Worm (Caenorhabditis elegans) whole organism, L3 larva: ENCODE data around the gene C13B4.1.
A peak's percentile ranks its signal among the peaks of the same experiment; 100 is the strongest.

Experiments used
- R02D3.7 ChIP-seq: fragments of 150-350 bp; optimal IDR thresholded peaks from 2 replicates; lab custom pipeline; 2014; ENCODE audit warnings: missing biosample characterization, missing genetic modification characterization
- aly-2 ChIP-seq: fragments of 150-350 bp; optimal IDR thresholded peaks from 2 replicates; lab custom pipeline; 2014; ENCODE audit warnings: missing biosample characterization, missing genetic modification characterization
- ama-1 ChIP-seq: fragments of 150-350 bp; optimal IDR thresholded peaks from 2 replicates; lab custom pipeline; 2018
- ceh-16 ChIP-seq: sonication (generic microtip); optimal IDR thresholded peaks from 2 replicates; lab custom pipeline; 2017; ENCODE audit warnings: missing biosample characterization, missing genetic modification characterization
- ceh-28 ChIP-seq: fragments of 150-350 bp; optimal IDR thresholded peaks from 2 replicates; lab custom pipeline; 2014; ENCODE audit warnings: missing biosample characterization, missing genetic modification reagents, missing genetic modification characterization
- ceh-82 ChIP-seq: fragments of 150-350 bp; optimal IDR thresholded peaks from 2 replicates; lab custom pipeline; 2014; ENCODE audit warnings: missing biosample characterization, missing genetic modification characterization
- ceh-9 ChIP-seq: sonication (generic microtip); optimal IDR thresholded peaks from 2 replicates; lab custom pipeline; 2018; ENCODE audit warnings: missing biosample characterization, missing genetic modification characterization
- daf-12 ChIP-seq: fragments of 150-350 bp; optimal IDR thresholded peaks from 2 replicates; lab custom pipeline; 2014; ENCODE audit warnings: missing biosample characterization, missing genetic modification reagents, missing genetic modification characterization
- egl-27 ChIP-seq: sonication (generic microtip); optimal IDR thresholded peaks from 4 replicates; lab custom pipeline; 2017; ENCODE audit warnings: missing biosample characterization, missing genetic modification reagents, missing genetic modification characterization
- egl-5 ChIP-seq: fragments of 150-350 bp; optimal IDR thresholded peaks from 2 replicates; lab custom pipeline; 2017; ENCODE audit warnings: missing biosample characterization, missing genetic modification reagents, missing genetic modification characterization, inconsistent platforms
- elt-1 ChIP-seq: fragments of 150-350 bp; optimal IDR thresholded peaks from 2 replicates; lab custom pipeline; 2014; ENCODE audit warnings: missing biosample characterization, missing genetic modification characterization
- elt-2 ChIP-seq: sonication (generic microtip); optimal IDR thresholded peaks from 2 replicates; lab custom pipeline; 2016; ENCODE audit warnings: missing genetic modification reagents, mild to moderate bottlenecking, missing genetic modification characterization, missing compliant biosample characterization
- elt-3 ChIP-seq, 3 experiments: fragments of 150-350 bp in 1 of 3; sonication (generic microtip) in 2 of 3; optimal IDR thresholded peaks; 2 replicates in 2 of 3; 4 replicates in 1 of 3; lab custom pipeline; 2014 to 2017; ENCODE audit warnings: missing biosample characterization in 3 of 3, missing genetic modification characterization in 3 of 3
- eor-1 ChIP-seq, 2 experiments: fragments of 150-350 bp; optimal IDR thresholded peaks; 2 replicates each; lab custom pipeline; 2014 to 2018; ENCODE audit warnings: missing biosample characterization in 2 of 2, missing genetic modification characterization in 2 of 2
- fkh-10 ChIP-seq: sonication (generic microtip); optimal IDR thresholded peaks from 2 replicates; lab custom pipeline; 2017; ENCODE audit warnings: missing biosample characterization, missing genetic modification reagents, missing genetic modification characterization
- fkh-2 ChIP-seq: fragments of 150-350 bp; optimal IDR thresholded peaks from 2 replicates; lab custom pipeline; 2014; ENCODE audit warnings: missing biosample characterization, missing genetic modification reagents, missing genetic modification characterization
- fos-1 ChIP-seq: fragments of 150-350 bp; optimal IDR thresholded peaks from 2 replicates; lab custom pipeline; 2014; ENCODE audit warnings: missing biosample characterization, missing genetic modification characterization
- hmg-11 ChIP-seq: sonication (generic microtip); optimal IDR thresholded peaks from 2 replicates; lab custom pipeline; 2016; ENCODE audit warnings: missing genetic modification characterization, missing compliant biosample characterization
- jun-1 ChIP-seq: fragments of 150-350 bp; optimal IDR thresholded peaks from 2 replicates; lab custom pipeline; 2014; ENCODE audit warnings: missing biosample characterization, missing genetic modification reagents, missing genetic modification characterization
- lin-15B ChIP-seq: fragments of 150-350 bp; optimal IDR thresholded peaks from 2 replicates; lab custom pipeline; 2014; ENCODE audit warnings: missing biosample characterization, missing genetic modification characterization
- lin-39 ChIP-seq: fragments of 150-350 bp; optimal IDR thresholded peaks from 2 replicates; lab custom pipeline; 2018; ENCODE audit warnings: missing biosample characterization, missing genetic modification reagents, missing genetic modification characterization
- lsy-12 ChIP-seq: sonication (generic microtip); optimal IDR thresholded peaks from 2 replicates; lab custom pipeline; 2016; ENCODE audit warnings: mild to moderate bottlenecking, missing genetic modification characterization, missing compliant biosample characterization
- mdl-1 ChIP-seq: fragments of 150-350 bp; optimal IDR thresholded peaks from 2 replicates; lab custom pipeline; 2014; ENCODE audit warnings: missing biosample characterization, missing genetic modification characterization
- nfya-1 ChIP-seq: sonication (generic microtip); optimal IDR thresholded peaks from 2 replicates; lab custom pipeline; 2017; ENCODE audit warnings: missing genetic modification characterization, mild to moderate bottlenecking, missing compliant biosample characterization, antibody characterized with exemption, moderate library complexity; ENCODE audit not compliant: insufficient read depth
- nhr-11 ChIP-seq: fragments of 150-350 bp; optimal IDR thresholded peaks from 2 replicates; lab custom pipeline; 2014; ENCODE audit warnings: missing biosample characterization, missing genetic modification characterization
- nhr-23 ChIP-seq: fragments of 150-350 bp; optimal IDR thresholded peaks from 2 replicates; lab custom pipeline; 2014; ENCODE audit warnings: missing biosample characterization, missing genetic modification reagents, missing genetic modification characterization
- nhr-237 ChIP-seq: fragments of 150-350 bp; optimal IDR thresholded peaks from 2 replicates; lab custom pipeline; 2014; ENCODE audit warnings: missing biosample characterization, missing genetic modification characterization
- nhr-25 ChIP-seq: sonication (generic microtip); optimal IDR thresholded peaks from 2 replicates; lab custom pipeline; 2017; ENCODE audit warnings: missing biosample characterization, missing genetic modification characterization
- nhr-28 ChIP-seq: fragments of 150-350 bp; optimal IDR thresholded peaks from 2 replicates; lab custom pipeline; 2014; ENCODE audit warnings: missing biosample characterization, missing genetic modification characterization
- nhr-67 ChIP-seq: fragments of 150-350 bp; optimal IDR thresholded peaks from 2 replicates; lab custom pipeline; 2014; ENCODE audit warnings: missing biosample characterization, missing genetic modification characterization
- nhr-76 ChIP-seq: fragments of 150-350 bp; sonication (generic microtip); optimal IDR thresholded peaks from 5 replicates; lab custom pipeline; 2014; ENCODE audit warnings: missing biosample characterization, missing genetic modification characterization
- nhr-77 ChIP-seq: fragments of 150-350 bp; optimal IDR thresholded peaks from 2 replicates; lab custom pipeline; 2014; ENCODE audit warnings: missing biosample characterization, missing genetic modification characterization
- pha-4 ChIP-seq: fragments of 150-350 bp; optimal IDR thresholded peaks from 2 replicates; lab custom pipeline; 2014; ENCODE audit warnings: missing biosample characterization, missing genetic modification reagents, missing genetic modification characterization
- pqm-1 ChIP-seq: fragments of 150-350 bp; optimal IDR thresholded peaks from 2 replicates; lab custom pipeline; 2017; ENCODE audit warnings: missing biosample characterization, missing genetic modification characterization, inconsistent platforms
- sea-2 ChIP-seq: fragments of 150-350 bp; sonication (generic microtip); optimal IDR thresholded peaks from 4 replicates; lab custom pipeline; 2014; ENCODE audit warnings: missing biosample characterization, missing genetic modification reagents, missing genetic modification characterization
- skn-1 ChIP-seq: fragments of 150-350 bp; optimal IDR thresholded peaks from 2 replicates; lab custom pipeline; 2014; ENCODE audit warnings: missing biosample characterization, missing genetic modification characterization
- snpc-4 ChIP-seq: fragments of 150-350 bp; optimal IDR thresholded peaks from 2 replicates; lab custom pipeline; 2014; ENCODE audit warnings: missing biosample characterization, missing genetic modification characterization
- unc-39 ChIP-seq: sonication (generic microtip); optimal IDR thresholded peaks from 4 replicates; lab custom pipeline; 2017; ENCODE audit warnings: missing biosample characterization, missing genetic modification characterization
- unc-62 ChIP-seq: fragments of 150-350 bp; sonication (generic microtip); optimal IDR thresholded peaks from 4 replicates; lab custom pipeline; 2014; ENCODE audit warnings: missing biosample characterization, missing genetic modification reagents, missing genetic modification characterization
- zag-1 ChIP-seq: fragments of 150-350 bp; optimal IDR thresholded peaks from 2 replicates; lab custom pipeline; 2014; ENCODE audit warnings: missing biosample characterization, missing genetic modification characterization
- ztf-11 ChIP-seq: fragments of 150-350 bp; optimal IDR thresholded peaks from 2 replicates; lab custom pipeline; 2014; ENCODE audit warnings: missing biosample characterization, missing genetic modification characterization
- ztf-4 ChIP-seq: fragments of 150-350 bp; optimal IDR thresholded peaks from 2 replicates; lab custom pipeline; 2014; ENCODE audit warnings: missing biosample characterization, missing genetic modification characterization

The C13B4.1 gene

DNA sequence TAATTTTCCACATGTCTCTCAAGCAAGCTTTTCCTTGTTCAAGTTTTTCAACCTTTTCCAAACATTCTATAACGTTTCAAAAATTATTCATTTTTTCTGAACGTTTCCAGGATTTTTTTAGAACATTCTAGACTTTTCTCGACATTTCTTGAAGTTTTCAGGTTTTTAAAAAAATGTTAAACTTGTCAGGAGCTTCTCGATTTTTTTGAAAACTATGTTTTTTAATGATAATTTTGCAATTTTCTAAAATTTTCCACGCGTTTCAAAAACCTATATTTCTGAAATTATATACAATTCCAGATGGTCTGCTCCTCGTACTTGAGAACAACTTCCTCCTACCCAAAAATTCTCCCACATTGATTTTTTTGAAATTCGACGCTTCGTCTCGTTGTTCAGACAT is 24.1 kb downstream of the C13B4.1 start, which contains the start of gene dmsr-6:
TSS of gene dmsr-6 (plus strand) at position 301 of the 400 bp plus-strand sequence.
- no peak for TF ChIP-seq pqm-1 (tag; lab: Kevin White, UChicago)
- no peak for TF ChIP-seq ceh-28 (tag; lab: Kevin White, UChicago)
- TF ChIP-seq fkh-10 (GFP tag; lab: Kevin White, UChicago): no peak
- TF ChIP-seq ztf-11 (tag; lab: Kevin White, UChicago): no peak
- no peak for TF ChIP-seq nhr-76 (tag; lab: Kevin White, UChicago)
- TF ChIP-seq ceh-16 (tag; lab: Kevin White, UChicago): no peak
- TF ChIP-seq unc-39 (tag; lab: Kevin White, UChicago): no peak
- TF ChIP-seq daf-12: no peak
- TF ChIP-seq eor-1 (tag; optimal IDR thresholded peaks at IDR 0.05; lab: Kevin White, UChicago): no peak
- TF ChIP-seq pha-4 (tag; lab: Kevin White, UChicago): no peak
- no peak for TF ChIP-seq zag-1
- TF ChIP-seq nhr-67 (tag; lab: Kevin White, UChicago): no peak
- no peak for TF ChIP-seq ceh-82 (tag; lab: Kevin White, UChicago)
- TF ChIP-seq hmg-11 (tag; lab: Kevin White, UChicago): no peak
- TF ChIP-seq aly-2 (tag; lab: Kevin White, UChicago): no peak

DNA sequence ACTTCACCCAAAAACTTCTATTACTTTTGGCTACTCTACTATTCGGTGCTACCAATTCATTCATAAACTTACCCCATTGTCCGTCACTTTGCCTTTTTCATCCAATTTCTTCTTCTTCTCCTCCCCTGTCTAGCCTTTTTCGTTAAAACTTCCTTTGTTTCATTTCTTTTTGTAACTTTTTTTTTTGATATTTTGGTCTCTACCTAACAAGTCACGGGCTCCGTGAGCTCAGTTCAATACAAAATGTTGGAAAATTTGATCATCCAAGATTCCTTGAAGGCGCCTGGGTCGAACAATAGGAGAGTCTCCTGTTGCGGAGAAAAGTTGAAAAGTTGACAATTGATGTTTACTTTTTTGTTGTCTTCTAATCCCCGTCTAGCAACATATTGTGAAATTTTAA is 27.5 kb downstream of the C13B4.1 start:
- TF ChIP-seq unc-39 (tag; lab: Kevin White, UChicago): no peak
- TF ChIP-seq fkh-10 (GFP tag; lab: Kevin White, UChicago): peak; percentile 22
- TF ChIP-seq jun-1 (tag; lab: Kevin White, UChicago): no peak
- no peak for TF ChIP-seq nhr-67 (tag; lab: Kevin White, UChicago)
- no peak for TF ChIP-seq nhr-76 (tag; lab: Kevin White, UChicago)

DNA sequence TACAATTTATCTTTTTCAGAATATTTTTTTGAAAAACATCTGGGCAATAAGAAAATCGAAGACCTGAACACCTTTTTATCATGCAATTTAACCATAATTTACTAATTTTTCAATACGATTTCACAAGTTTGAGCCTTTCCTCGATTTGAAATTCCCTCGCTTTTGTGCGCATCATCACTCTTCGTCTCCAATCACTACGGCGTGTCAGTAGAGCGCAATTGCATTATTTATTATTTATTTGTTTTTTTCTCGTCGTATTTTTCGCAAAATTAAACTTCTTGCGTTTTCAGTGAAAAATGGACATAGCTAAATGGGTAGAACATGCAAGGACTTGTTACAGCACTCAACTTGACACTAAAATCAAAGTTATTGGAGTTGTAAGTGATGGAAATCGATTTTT is 38.3 kb downstream of the C13B4.1 start, which contains the start of gene smg-8:
TSS of gene smg-8 (plus strand) at position 266 of the 400 bp plus-strand sequence.
- TF ChIP-seq R02D3.7 (peak; percentile 45), ama-1 (no peak), ceh-28 (tag; lab: Kevin White, UChicago) (peak; percentile 56), elt-3 (tag; optimal IDR thresholded peaks at IDR 0.05; lab: Kevin White, UChicago) (no peak), hmg-11 (tag; lab: Kevin White, UChicago) (peak; percentile 32), egl-5 (tag; lab: Kevin White, UChicago) (peak; percentile 54), pqm-1 (tag; lab: Kevin White, UChicago) (peak; percentile 35), nfya-1 (peak; percentile 93), ceh-82 (tag; lab: Kevin White, UChicago) (peak; percentile 28), fos-1 (tag; lab: Kevin White, UChicago) (no peak), lin-39 (peak; percentile 80), lin-15B (tag; lab: Kevin White, UChicago) (peak; percentile 88), snpc-4 (peak; percentile 66), skn-1 (tag; lab: Kevin White, UChicago) (peak; percentile 69), nhr-11 (tag; lab: Kevin White, UChicago) (no peak), nhr-25 (tag; lab: Kevin White, UChicago) (peak; percentile 34), pha-4 (tag; lab: Kevin White, UChicago) (peak; percentile 98), nhr-23 (tag; lab: Kevin White, UChicago) (peak; percentile 44)
- TF ChIP-seq, all 47 proteins: peak for 14

DNA sequence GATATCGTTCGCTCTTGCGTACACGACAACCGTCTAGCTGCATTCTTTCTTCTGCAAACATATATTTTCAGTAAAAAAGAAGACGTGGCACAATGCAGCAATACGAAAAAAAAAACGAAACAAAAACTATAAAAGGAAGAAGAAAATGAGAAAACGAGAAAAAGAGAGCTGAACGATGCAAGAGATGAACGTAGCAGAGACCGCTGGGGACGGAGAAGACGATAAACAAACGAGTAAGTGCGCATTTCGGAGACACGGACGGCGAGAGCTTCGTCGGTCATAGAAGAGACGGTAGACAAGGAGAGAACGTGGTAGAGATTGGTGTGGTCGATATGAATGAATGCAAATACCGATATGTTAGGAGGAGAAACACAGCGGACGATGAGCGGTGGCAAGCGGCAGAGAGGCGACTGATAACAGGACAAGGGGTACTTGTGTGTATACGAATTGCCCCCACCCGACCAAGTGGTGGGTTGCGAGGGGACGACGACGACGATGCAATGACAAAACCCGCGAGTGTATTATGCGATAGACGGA is 41.4 kb downstream of the C13B4.1 start, which contains the start of gene K04B12.2:
TSS of gene K04B12.2 (minus strand) at position 51 of the 537 bp plus-strand sequence.
- TF ChIP-seq snpc-4: peak; percentile 12
- peak; percentile 57 for TF ChIP-seq jun-1 (tag; lab: Kevin White, UChicago)
- no peak for TF ChIP-seq fos-1 (tag; lab: Kevin White, UChicago)
- TF ChIP-seq elt-2 (tag; lab: Kevin White, UChicago): peak; percentile 89
- no peak for TF ChIP-seq fkh-2 (tag; lab: Kevin White, UChicago)
- TF ChIP-seq lin-39: no peak
- TF ChIP-seq fkh-10 (GFP tag; lab: Kevin White, UChicago): no peak
- TF ChIP-seq unc-39 (tag; lab: Kevin White, UChicago): no peak
- no peak for TF ChIP-seq elt-3 (tag; optimal IDR thresholded peaks at IDR 0.05; lab: Kevin White, UChicago)
- no peak for TF ChIP-seq ceh-82 (tag; lab: Kevin White, UChicago)
- TF ChIP-seq R02D3.7: peak; percentile 6
- TF ChIP-seq lsy-12: no peak
- no peak for TF ChIP-seq ceh-9 (tag; lab: Kevin White, UChicago)
- no peak for TF ChIP-seq egl-27 (tag; lab: Kevin White, UChicago)
- no peak for TF ChIP-seq nhr-76 (tag; lab: Kevin White, UChicago)
- peak; percentile 85 for TF ChIP-seq pha-4 (tag; lab: Kevin White, UChicago)
- TF ChIP-seq nhr-25 (tag; lab: Kevin White, UChicago): peak; percentile 67
- no peak for TF ChIP-seq eor-1 (tag; optimal IDR thresholded peaks at IDR 0.05; lab: Kevin White, UChicago)
- no peak for TF ChIP-seq nhr-11 (tag; lab: Kevin White, UChicago)
- TF ChIP-seq nhr-237 (tag; lab: Kevin White, UChicago): no peak
- TF ChIP-seq ceh-28 (tag; lab: Kevin White, UChicago): peak; percentile 45
- TF ChIP-seq nhr-28: no peak
- TF ChIP-seq ztf-11 (tag; lab: Kevin White, UChicago): no peak
- peak; percentile 25 for TF ChIP-seq skn-1 (tag; lab: Kevin White, UChicago)
- no peak for TF ChIP-seq ztf-4
- TF ChIP-seq nhr-23 (tag; lab: Kevin White, UChicago): peak; percentile 43
- TF ChIP-seq unc-62 (GFP tag; lab: Kevin White, UChicago): no peak
- TF ChIP-seq nhr-77 (tag; lab: Kevin White, UChicago): peak; percentile 6
- peak; percentile 91 for TF ChIP-seq hmg-11 (tag; lab: Kevin White, UChicago)
- TF ChIP-seq ceh-16 (tag; lab: Kevin White, UChicago): no peak
- TF ChIP-seq mdl-1 (tag; lab: Kevin White, UChicago): no peak
- TF ChIP-seq egl-5 (tag; lab: Kevin White, UChicago): no peak
- TF ChIP-seq lin-15B (tag; lab: Kevin White, UChicago): peak; percentile 53
- TF ChIP-seq elt-1 (tag; lab: Kevin White, UChicago): peak; percentile 35
- TF ChIP-seq sea-2 (GFP tag; lab: Kevin White, UChicago): no peak
- no peak for TF ChIP-seq nhr-67 (tag; lab: Kevin White, UChicago)
